Fruit fly (Drosophila melanogaster) whole organism, adult: ENCODE data around the gene CG2256.

Source experiments
- CG11617 ChIP-seq: fragments of 200-800 bp; sonication (Bioruptor generic); optimal IDR thresholded peaks from 2 replicates; lab custom pipeline; 2017; ENCODE audit warnings: mild to moderate bottlenecking, missing biosample characterization, missing genetic modification reagents, missing genetic modification characterization
- CG12768 ChIP-seq: fragments of 200-800 bp; sonication (Bioruptor generic); optimal IDR thresholded peaks from 2 replicates; lab custom pipeline; 2017; ENCODE audit warnings: missing biosample characterization, missing genetic modification characterization, mild to moderate bottlenecking, moderate library complexity, missing genetic modification reagents
- CG14711 ChIP-seq: fragments of 200-800 bp; sonication (Bioruptor generic); optimal IDR thresholded peaks from 2 replicates; lab custom pipeline; 2018; ENCODE audit warnings: missing biosample characterization, mild to moderate bottlenecking, missing genetic modification characterization, moderate library complexity
- CG1620 ChIP-seq: fragments of 200-800 bp; sonication (Bioruptor generic); optimal IDR thresholded peaks from 2 replicates; lab custom pipeline; 2016; ENCODE audit warnings: missing biosample characterization, missing genetic modification characterization
- CG33017 ChIP-seq: fragments of 200-800 bp; sonication (Bioruptor generic); optimal IDR thresholded peaks from 2 replicates; lab custom pipeline; 2018; ENCODE audit warnings: missing biosample characterization, mild to moderate bottlenecking, missing genetic modification characterization, moderate library complexity
- CG5204 ChIP-seq: fragments of 200-800 bp; sonication (Bioruptor generic); optimal IDR thresholded peaks from 2 replicates; lab custom pipeline; 2016; ENCODE audit warnings: missing biosample characterization, missing genetic modification characterization
- CG7045 ChIP-seq: fragments of 200-800 bp; sonication (Bioruptor generic); optimal IDR thresholded peaks from 2 replicates; lab custom pipeline; 2017; ENCODE audit warnings: missing biosample characterization, mild to moderate bottlenecking, missing genetic modification characterization
- CG7101 ChIP-seq: fragments of 200-800 bp; sonication (Bioruptor generic); optimal IDR thresholded peaks from 2 replicates; lab custom pipeline; 2018; ENCODE audit warnings: missing biosample characterization, mild to moderate bottlenecking, missing genetic modification characterization, moderate library complexity
- Clk ChIP-seq: fragments of 200-800 bp; sonication (Bioruptor generic); optimal IDR thresholded peaks from 2 replicates; lab custom pipeline; 2017; ENCODE audit warnings: missing biosample characterization, missing genetic modification characterization
- Crg-1 ChIP-seq: fragments of 200-800 bp; sonication (Bioruptor generic); optimal IDR thresholded peaks from 2 replicates; lab custom pipeline; 2016; ENCODE audit warnings: missing biosample characterization, missing genetic modification characterization
- Hr96 ChIP-seq: fragments of 200-800 bp; sonication (Bioruptor generic); optimal IDR thresholded peaks from 2 replicates; lab custom pipeline; 2016; ENCODE audit warnings: missing biosample characterization, missing genetic modification characterization
- Mnt ChIP-seq: fragments of 200-800 bp; sonication (Bioruptor generic); optimal IDR thresholded peaks from 2 replicates; lab custom pipeline; 2016; ENCODE audit warnings: missing biosample characterization, mild to moderate bottlenecking, missing genetic modification characterization
- bab1 ChIP-seq: fragments of 200-800 bp; sonication (Bioruptor generic); optimal IDR thresholded peaks from 3 replicates; lab custom pipeline; 2019; ENCODE audit warnings: missing biosample characterization, mild to moderate bottlenecking, missing genetic modification characterization, moderate library complexity
- cic ChIP-seq: fragments of 200-800 bp; sonication (Bioruptor generic); optimal IDR thresholded peaks from 2 replicates; lab custom pipeline; 2017; ENCODE audit warnings: missing biosample characterization, mild to moderate bottlenecking, missing genetic modification characterization, moderate library complexity
- cnc ChIP-seq, 2 experiments: fragments of >200 bp; optimal IDR thresholded peaks; 2 replicates each; lab custom pipeline; 2017
- kay ChIP-seq: fragments of 200-800 bp; sonication (Bioruptor generic); peaks from one replicate; lab custom pipeline; 2016; ENCODE audit warnings: missing biosample characterization, missing genetic modification characterization, borderline replicate concordance
- ovo ChIP-seq: fragments of 200-800 bp; sonication (Bioruptor generic); optimal IDR thresholded peaks from 2 replicates; lab custom pipeline; 2016; ENCODE audit warnings: missing biosample characterization, missing genetic modification characterization
- pad ChIP-seq: fragments of 200-800 bp; sonication (Bioruptor generic); optimal IDR thresholded peaks from 3 replicates; lab custom pipeline; 2017; ENCODE audit warnings: missing biosample characterization, missing genetic modification characterization, mild to moderate bottlenecking, moderate library complexity, missing genetic modification reagents
- tj ChIP-seq: fragments of 200-800 bp; sonication (Bioruptor generic); optimal IDR thresholded peaks from 3 replicates; lab custom pipeline; 2017; ENCODE audit warnings: missing biosample characterization, mild to moderate bottlenecking, missing genetic modification characterization, moderate library complexity
- toe ChIP-seq: fragments of 200-800 bp; sonication (Bioruptor generic); optimal IDR thresholded peaks from 2 replicates; lab custom pipeline; 2016; ENCODE audit warnings: missing biosample characterization, missing genetic modification characterization

The CG2256 gene

DNA sequence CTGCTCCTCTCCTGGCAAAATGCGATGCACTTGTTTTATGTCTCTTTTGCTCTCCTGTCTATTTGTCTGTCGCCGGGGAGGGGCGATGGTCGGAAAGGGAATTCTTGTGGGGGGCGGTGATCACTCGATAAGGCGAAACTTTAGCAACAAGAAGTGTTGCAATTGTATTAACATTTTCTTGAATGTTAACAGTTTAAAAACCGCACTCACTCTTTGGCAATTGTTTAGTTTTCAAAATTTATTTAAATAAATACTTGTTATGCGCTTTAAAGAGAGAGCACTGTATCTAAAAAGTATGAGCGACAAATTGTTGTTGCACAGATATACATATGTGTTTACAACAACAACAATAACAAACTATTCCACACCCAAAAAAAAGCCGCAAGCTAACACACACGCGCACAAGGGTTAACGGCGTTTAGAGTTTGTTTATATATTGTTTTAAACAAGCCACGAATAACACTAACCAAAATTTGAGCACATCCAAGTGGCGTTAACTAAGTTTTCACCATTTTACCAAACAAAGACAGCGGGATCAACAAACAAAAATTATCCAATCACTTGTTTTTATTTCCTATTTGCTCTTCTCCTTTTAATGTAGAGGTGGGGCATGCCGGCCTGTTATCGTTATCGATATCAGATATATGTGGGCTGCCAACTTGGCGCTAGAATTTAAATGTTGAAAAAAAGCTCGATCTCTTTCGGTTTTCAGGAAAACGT, 14.6 kb upstream of the CG2256 start, which contains the start of gene CG2258:
TSS of gene CG2258 (minus strand) at position 617 of the 720 bp plus-strand sequence.
- TF ChIP-seq tj, result peak; percentile 71
- TF ChIP-seq Mnt (GFP tag; lab: Kevin White, UChicago), result peak; percentile 89
- no peak for TF ChIP-seq kay
- TF ChIP-seq CG33017 (tag; lab: Kevin White, UChicago), result peak; percentile 97
- TF ChIP-seq cnc (optimal IDR thresholded peaks at IDR 0.05; lab: Kevin White, UChicago), result no peak
- TF ChIP-seq ovo (GFP tag; lab: Kevin White, UChicago), result peak; percentile 82
- TF ChIP-seq Hr96 (GFP tag; lab: Kevin White, UChicago), result no peak
- TF ChIP-seq CG1620, result peak; percentile 88
- TF ChIP-seq CG5204 (GFP tag; lab: Kevin White, UChicago), result peak; percentile 87
- TF ChIP-seq CG12768 (GFP tag; lab: Kevin White, UChicago), result peak; percentile 93
- peak; percentile 59 for TF ChIP-seq cic (GFP tag; lab: Kevin White, UChicago)
- TF ChIP-seq bab1, result peak; percentile 97
- TF ChIP-seq CG14711, result peak; percentile 95
- peak; percentile 88 for TF ChIP-seq CG11617 (GFP tag; lab: Kevin White, UChicago)
- peak; percentile 92 for TF ChIP-seq CG7045 (GFP tag; lab: Kevin White, UChicago)
- peak; percentile 98 for TF ChIP-seq CG7101
- peak; percentile 90 for TF ChIP-seq pad
- TF ChIP-seq toe, result peak; percentile 89
- peak; percentile 83 for TF ChIP-seq Clk (GFP tag; lab: Kevin White, UChicago)
- peak; percentile 91 for TF ChIP-seq Crg-1 (GFP tag; lab: Kevin White, UChicago)

DNA sequence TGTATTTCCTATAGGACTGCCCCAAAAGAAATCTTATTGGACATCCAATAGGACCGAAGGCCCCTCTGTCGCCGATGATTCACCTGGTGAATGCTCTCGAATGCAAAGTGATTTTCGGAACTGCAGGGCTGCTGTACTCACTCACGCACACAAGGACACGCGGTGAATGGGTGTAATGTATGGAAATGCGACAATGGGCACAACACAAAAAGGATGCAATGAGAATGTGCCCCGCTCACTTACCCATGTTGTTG, 13.7 kb upstream of the CG2256 start:
- TF ChIP-seq CG11617 (GFP tag; lab: Kevin White, UChicago), result no peak
- no peak for TF ChIP-seq cnc (optimal IDR thresholded peaks at IDR 0.05; lab: Kevin White, UChicago)

DNA sequence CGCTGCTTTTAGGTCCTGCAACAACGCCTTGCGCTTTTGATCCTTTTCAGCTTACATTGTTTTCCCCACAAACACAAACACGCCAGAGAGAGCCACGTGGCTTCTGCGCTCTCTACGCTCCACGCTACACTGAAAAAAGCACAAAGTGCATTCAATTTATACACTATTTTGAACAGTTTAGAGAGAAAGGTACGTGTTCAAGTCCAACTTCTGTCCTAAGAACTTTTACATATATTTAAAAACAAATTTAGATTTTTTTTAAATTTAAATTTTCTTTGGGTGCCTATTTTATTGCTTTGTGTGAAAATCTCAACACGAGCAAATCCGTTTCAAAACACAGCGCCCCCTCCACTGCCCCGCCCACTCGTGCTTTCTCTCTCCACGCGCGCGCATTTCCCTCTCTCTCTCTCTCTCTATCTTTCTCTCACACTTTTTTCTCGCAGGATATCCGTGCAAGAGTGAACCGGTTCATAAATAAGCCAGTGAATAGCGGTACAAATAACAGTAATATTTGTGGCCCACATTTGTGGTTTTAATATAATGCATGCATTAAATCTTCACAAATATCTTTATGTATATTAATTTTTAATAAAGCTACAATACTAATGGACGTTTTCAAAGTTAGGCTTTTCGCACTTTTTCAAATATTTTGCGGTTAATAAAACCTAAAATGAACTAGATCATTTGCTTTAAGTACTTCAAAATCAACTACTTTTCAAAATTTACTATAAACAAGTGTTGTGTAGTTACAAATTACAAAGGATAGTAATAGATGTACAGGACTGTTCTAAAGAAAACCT, 13.2 kb upstream of the CG2256 start:
- TF ChIP-seq Crg-1 (GFP tag; lab: Kevin White, UChicago) (no peak), Mnt (GFP tag; lab: Kevin White, UChicago) (peak; percentile 68), pad (peak; percentile 34), Hr96 (GFP tag; lab: Kevin White, UChicago) (no peak), CG11617 (GFP tag; lab: Kevin White, UChicago) (peak; percentile 66), kay (no peak), bab1 (peak; percentile 12), Clk (GFP tag; lab: Kevin White, UChicago) (peak; percentile 60), ovo (GFP tag; lab: Kevin White, UChicago) (peak; percentile 10), CG14711 (peak; percentile 69), CG7045 (GFP tag; lab: Kevin White, UChicago) (peak; percentile 65), tj (peak; percentile 41), toe (no peak), CG1620 (peak; percentile 16), CG12768 (GFP tag; lab: Kevin White, UChicago) (peak; percentile 52), cnc (optimal IDR thresholded peaks at IDR 0.05; lab: Kevin White, UChicago) (no peak), cic (GFP tag; lab: Kevin White, UChicago) (no peak), CG7101 (peak; percentile 76), CG33017 (tag; lab: Kevin White, UChicago) (peak; percentile 64), CG5204 (GFP tag; lab: Kevin White, UChicago) (peak; percentile 6)

DNA sequence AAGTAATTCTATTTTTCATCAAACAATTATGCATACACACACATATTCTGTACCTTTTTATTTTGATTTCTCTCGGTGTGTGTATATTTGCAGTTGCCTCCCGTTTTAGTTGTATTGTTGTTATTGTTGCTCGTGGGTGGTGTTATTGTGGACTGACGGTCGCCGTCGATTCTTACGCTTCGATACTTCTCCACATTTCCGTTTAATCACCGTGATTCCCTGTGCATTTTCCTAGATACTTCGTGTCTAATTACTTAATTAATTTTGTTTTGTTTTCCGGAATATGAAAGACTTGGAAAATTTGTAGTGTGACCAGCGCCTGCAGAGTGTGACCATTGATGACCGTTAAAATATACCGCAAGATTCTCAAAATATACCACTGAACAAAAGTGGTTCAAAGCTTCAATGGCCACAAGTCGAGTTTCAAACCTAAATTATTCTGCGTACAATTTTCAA, 6.7 kb upstream of the CG2256 start, which contains the start of gene UbcE2H:
TSS of gene UbcE2H (minus strand) at position 343 of the 456 bp plus-strand sequence.
- TF ChIP-seq CG7045 (GFP tag; lab: Kevin White, UChicago) (no peak), CG14711 (peak; percentile 10), CG11617 (GFP tag; lab: Kevin White, UChicago) (no peak), CG7101 (no peak), tj (no peak), CG5204 (GFP tag; lab: Kevin White, UChicago) (no peak), bab1 (peak; percentile 60), toe (no peak), Hr96 (GFP tag; lab: Kevin White, UChicago) (no peak), Crg-1 (GFP tag; lab: Kevin White, UChicago) (no peak)

DNA sequence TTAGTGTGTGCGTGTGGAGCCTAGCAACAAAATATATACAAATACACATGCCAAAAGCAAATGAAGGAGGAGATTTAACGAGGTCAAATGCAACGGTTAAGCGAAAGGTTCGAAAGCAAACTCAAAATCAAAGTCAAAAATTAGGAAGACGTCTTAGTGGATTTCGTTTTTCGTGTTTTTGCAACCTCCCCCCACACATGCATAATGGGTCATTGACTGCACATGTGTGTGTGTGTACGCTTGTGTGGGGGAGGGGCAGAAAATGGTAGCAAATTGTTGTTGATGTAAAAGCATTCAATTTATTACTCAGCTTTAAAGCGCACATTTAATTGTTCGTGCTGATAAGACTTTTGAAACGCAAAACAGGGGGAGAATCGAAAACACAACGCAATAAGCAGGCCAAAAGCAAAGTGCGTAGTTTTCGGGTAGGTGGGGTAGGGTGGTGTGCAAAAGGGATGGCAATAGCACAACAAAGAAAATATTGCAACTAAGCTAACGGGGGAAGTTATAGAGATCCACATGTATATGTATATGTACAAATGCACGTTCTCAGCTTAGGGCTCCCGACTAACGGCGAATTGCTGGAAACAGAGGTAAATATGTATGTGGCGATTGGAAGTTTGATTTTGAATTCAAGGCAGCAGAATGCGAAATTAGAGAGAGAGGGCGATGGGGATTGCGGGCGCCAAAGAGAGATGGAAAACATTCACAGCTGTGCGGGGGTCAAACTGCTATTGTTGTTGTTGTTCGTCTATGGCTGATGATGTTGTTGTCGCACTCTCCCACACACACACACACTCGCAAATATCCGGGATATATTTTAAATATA, 6.1 kb upstream of the CG2256 start:
- TF ChIP-seq CG5204 (GFP tag; lab: Kevin White, UChicago) (no peak), CG7101 (no peak), toe (no peak), bab1 (no peak), pad (peak; percentile 98), cnc (optimal IDR thresholded peaks at IDR 0.05; lab: Kevin White, UChicago) (no peak), ovo (GFP tag; lab: Kevin White, UChicago) (peak; percentile 98), CG33017 (tag; lab: Kevin White, UChicago) (no peak), Crg-1 (GFP tag; lab: Kevin White, UChicago) (no peak), CG1620 (no peak), CG14711 (no peak), tj (peak; percentile 80), cic (GFP tag; lab: Kevin White, UChicago) (no peak), Clk (GFP tag; lab: Kevin White, UChicago) (no peak), Mnt (GFP tag; lab: Kevin White, UChicago) (peak; percentile 65), Hr96 (GFP tag; lab: Kevin White, UChicago) (no peak), CG7045 (GFP tag; lab: Kevin White, UChicago) (no peak), CG12768 (GFP tag; lab: Kevin White, UChicago) (no peak)
